Fruit fly (Drosophila melanogaster) whole organism, embryonic: ENCODE measurements around the gene FipoQ.
A peak's percentile ranks its signal among the peaks of the same experiment; 100 is the strongest.

Source experiments
- Atf3 ChIP-seq: fragments of 200-800 bp; sonication (Bioruptor generic); optimal IDR thresholded peaks from 3 replicates; lab custom pipeline; 2016; ENCODE audit warnings: missing biosample characterization, missing genetic modification characterization
- CG13123 ChIP-seq: fragments of 200-800 bp; sonication (Bioruptor generic); optimal IDR thresholded peaks from 2 replicates; lab custom pipeline; 2016; ENCODE audit warnings: missing biosample characterization, missing genetic modification characterization
- CG14014 ChIP-seq: fragments of 200-800 bp; sonication (Bioruptor generic); IDR thresholded peaks from 2 replicates; pipeline ENCODE4 v1.3.6; 2022; ENCODE audit warnings: missing biosample characterization, missing genetic modification characterization
- CG15696 ChIP-seq: fragments of 200-800 bp; sonication (Bioruptor generic); optimal IDR thresholded peaks from 2 replicates; lab custom pipeline; 2019; ENCODE audit warnings: missing biosample characterization, mild to moderate bottlenecking, missing genetic modification characterization, moderate library complexity
- CG1602 ChIP-seq: fragments of 200-800 bp; sonication (Bioruptor generic); optimal IDR thresholded peaks from 3 replicates; lab custom pipeline; 2016; ENCODE audit warnings: missing biosample characterization, missing genetic modification characterization
- CG16813 ChIP-seq: fragments of 200-800 bp; sonication (Bioruptor generic); IDR thresholded peaks from 3 replicates; pipeline ENCODE4 v1.3.6; 2022; ENCODE audit warnings: missing biosample characterization, missing genetic modification characterization; ENCODE audit not compliant: partially characterized antibody
- CG2116 ChIP-seq: fragments of 200-800 bp; sonication (Bioruptor generic); optimal IDR thresholded peaks from 3 replicates; lab custom pipeline; 2018; ENCODE audit warnings: missing biosample characterization, mild to moderate bottlenecking, missing genetic modification characterization
- CG34422 ChIP-seq: fragments of 200-800 bp; sonication (Bioruptor generic); IDR thresholded peaks from 3 replicates; pipeline ENCODE4 v1.3.6; 2022; ENCODE audit warnings: missing biosample characterization, missing genetic modification characterization
- CG4360 ChIP-seq: fragments of 200-800 bp; sonication (Bioruptor generic); IDR thresholded peaks from 2 replicates; pipeline ENCODE4 v1.3.6; 2022; ENCODE audit warnings: missing biosample characterization, missing genetic modification characterization
- CG6175 ChIP-seq: fragments of 200-800 bp; sonication (Bioruptor generic); IDR thresholded peaks from 3 replicates; pipeline ENCODE4 v1.3.6; 2022; ENCODE audit warnings: missing biosample characterization, missing genetic modification characterization
- CG6689 ChIP-seq: fragments of 200-800 bp; sonication (Bioruptor generic); IDR thresholded peaks from 2 replicates; pipeline ENCODE4 v1.3.6; 2022; ENCODE audit warnings: missing biosample characterization, missing genetic modification characterization
- CG7786 ChIP-seq: fragments of 200-800 bp; sonication (Bioruptor generic); optimal IDR thresholded peaks from 2 replicates; lab custom pipeline; 2016; ENCODE audit warnings: missing biosample characterization, missing genetic modification characterization
- CG8089 ChIP-seq: fragments of 200-800 bp; sonication (Bioruptor generic); optimal IDR thresholded peaks from 3 replicates; lab custom pipeline; 2016; ENCODE audit warnings: missing biosample characterization, missing genetic modification characterization
- CG9215 ChIP-seq: fragments of 200-800 bp; sonication (Bioruptor generic); IDR thresholded peaks from 2 replicates; pipeline ENCODE4 v1.3.6; 2022; ENCODE audit warnings: missing biosample characterization, missing genetic modification characterization
- CG9727 ChIP-seq: fragments of 200-800 bp; sonication (Bioruptor generic); optimal IDR thresholded peaks from 3 replicates; lab custom pipeline; 2017; ENCODE audit warnings: missing biosample characterization, mild to moderate bottlenecking, missing genetic modification characterization
- CG9797 ChIP-seq: fragments of 200-800 bp; sonication (Bioruptor generic); optimal IDR thresholded peaks from 3 replicates; lab custom pipeline; 2018; ENCODE audit warnings: missing biosample characterization, mild to moderate bottlenecking, missing genetic modification characterization
- CTCF ChIP-seq: fragments of 200-800 bp; sonication (Bioruptor generic); optimal IDR thresholded peaks from 2 replicates; lab custom pipeline; 2017; ENCODE audit warnings: missing biosample characterization, mild to moderate bottlenecking, missing genetic modification characterization, moderate library complexity
- Chrac-16 ChIP-seq: fragments of 200-800 bp; sonication (Bioruptor generic); optimal IDR thresholded peaks from 3 replicates; lab custom pipeline; 2016; ENCODE audit warnings: missing biosample characterization, missing genetic modification characterization
- CoRest ChIP-seq: fragments of 200-800 bp; sonication (Bioruptor generic); optimal IDR thresholded peaks from 3 replicates; lab custom pipeline; 2018; ENCODE audit warnings: missing biosample characterization, mild to moderate bottlenecking, missing genetic modification characterization, moderate library complexity
- D19B ChIP-seq: fragments of 200-800 bp; sonication (Bioruptor generic); optimal IDR thresholded peaks from 2 replicates; lab custom pipeline; 2017; ENCODE audit warnings: missing biosample characterization, mild to moderate bottlenecking, missing genetic modification characterization
- Elba2 ChIP-seq: fragments of 200-800 bp; sonication (Bioruptor generic); optimal IDR thresholded peaks from 3 replicates; lab custom pipeline; 2016; ENCODE audit warnings: missing biosample characterization, missing genetic modification characterization
- H15 ChIP-seq: fragments of 200-800 bp; sonication (Bioruptor generic); IDR thresholded peaks from 3 replicates; pipeline ENCODE4 v1.3.6; 2022; ENCODE audit warnings: missing biosample characterization, missing genetic modification characterization
- HLHmδ ChIP-seq: fragments of 200-800 bp; sonication (Bioruptor generic); optimal IDR thresholded peaks from 2 replicates; lab custom pipeline; 2018; ENCODE audit warnings: missing biosample characterization, mild to moderate bottlenecking, missing genetic modification characterization, moderate library complexity
- Hey ChIP-seq: fragments of 200-800 bp; sonication (Bioruptor generic); optimal IDR thresholded peaks from 3 replicates; lab custom pipeline; 2018; ENCODE audit warnings: missing biosample characterization, mild to moderate bottlenecking, missing genetic modification characterization
- Mad ChIP-seq: fragments of 200-800 bp; sonication (Bioruptor generic); optimal IDR thresholded peaks from 2 replicates; lab custom pipeline; 2016; ENCODE audit warnings: missing biosample characterization, missing genetic modification characterization
- Myb ChIP-seq: fragments of 200-800 bp; sonication (Bioruptor generic); optimal IDR thresholded peaks from 2 replicates; lab custom pipeline; 2016; ENCODE audit warnings: missing biosample characterization, missing genetic modification characterization
- Nf-YC ChIP-seq: fragments of 200-800 bp; optimal IDR thresholded peaks from 3 replicates; lab custom pipeline; 2019; ENCODE audit warnings: missing biosample characterization, mild to moderate bottlenecking, missing genetic modification characterization, moderate library complexity
- NfI ChIP-seq: fragments of 200-800 bp; sonication (Bioruptor generic); optimal IDR thresholded peaks from 3 replicates; lab custom pipeline; 2018; ENCODE audit warnings: missing biosample characterization, mild to moderate bottlenecking, missing genetic modification characterization, moderate library complexity
- Opbp ChIP-seq: fragments of 200-800 bp; sonication (Bioruptor generic); IDR thresholded peaks from 3 replicates; pipeline ENCODE4 v1.3.6; 2022; ENCODE audit warnings: missing biosample characterization, missing genetic modification characterization; ENCODE audit not compliant: partially characterized antibody
- Side ChIP-seq: fragments of 200-800 bp; sonication (Bioruptor generic); optimal IDR thresholded peaks from 2 replicates; lab custom pipeline; 2016; ENCODE audit warnings: missing biosample characterization, missing genetic modification characterization
- Sox102F ChIP-seq: fragments of 200-800 bp; sonication (Bioruptor generic); optimal IDR thresholded peaks from 2 replicates; lab custom pipeline; 2018; ENCODE audit warnings: missing biosample characterization, mild to moderate bottlenecking, missing genetic modification characterization, moderate library complexity
- amos ChIP-seq: fragments of 200-800 bp; sonication (Bioruptor generic); IDR thresholded peaks from 2 replicates; pipeline ENCODE4 v1.3.6; 2022; ENCODE audit warnings: missing biosample characterization, missing genetic modification characterization; ENCODE audit not compliant: partially characterized antibody
- bbx ChIP-seq: fragments of 200-800 bp; sonication (Bioruptor generic); IDR thresholded peaks from 2 replicates; pipeline ENCODE4 v1.3.6; 2022; ENCODE audit warnings: missing biosample characterization, missing genetic modification characterization; ENCODE audit not compliant: partially characterized antibody
- crc ChIP-seq: fragments of 200-800 bp; sonication (Bioruptor generic); optimal IDR thresholded peaks from 2 replicates; lab custom pipeline; 2016; ENCODE audit warnings: missing biosample characterization, missing genetic modification characterization
- emc ChIP-seq: fragments of 200-800 bp; sonication (Bioruptor generic); optimal IDR thresholded peaks from 2 replicates; lab custom pipeline; 2016; ENCODE audit warnings: missing biosample characterization, missing genetic modification characterization
- fd102C ChIP-seq: fragments of 200-800 bp; sonication (Bioruptor generic); optimal IDR thresholded peaks from 2 replicates; lab custom pipeline; 2018; ENCODE audit warnings: missing biosample characterization, mild to moderate bottlenecking, missing genetic modification characterization, moderate library complexity
- hb ChIP-seq: fragments of 200-800 bp; sonication (Bioruptor generic); IDR thresholded peaks from 3 replicates; pipeline ENCODE4 v1.3.6; 2022; ENCODE audit warnings: missing biosample characterization, missing genetic modification characterization; ENCODE audit not compliant: partially characterized antibody
- hkb ChIP-seq, 2 experiments: fragments of 200-800 bp in 1 of 2; fragments of >200 bp in 1 of 2; sonication (Bioruptor generic) in 1 of 2; IDR thresholded peaks in 1 of 2; optimal IDR thresholded peaks in 1 of 2; 2 replicates each; pipeline versions ENCODE4 v1.3.6 to Lab custom; 2017 to 2022; ENCODE audit warnings: missing biosample characterization in 1 of 2, missing genetic modification characterization in 1 of 2
- knrl ChIP-seq: fragments of 200-800 bp; sonication (Bioruptor generic); IDR thresholded peaks from 3 replicates; pipeline ENCODE4 v1.3.6; 2022; ENCODE audit warnings: missing biosample characterization, missing genetic modification characterization; ENCODE audit not compliant: partially characterized antibody
- lmd ChIP-seq: fragments of 200-800 bp; sonication (Bioruptor generic); IDR thresholded peaks from 2 replicates; pipeline ENCODE4 v1.3.6; 2022; ENCODE audit warnings: missing biosample characterization, missing genetic modification characterization
- nau ChIP-seq: fragments of 200-800 bp; sonication (Bioruptor generic); optimal IDR thresholded peaks from 3 replicates; lab custom pipeline; 2017; ENCODE audit warnings: missing biosample characterization, mild to moderate bottlenecking, missing genetic modification characterization, missing genetic modification reagents
- onecut ChIP-seq: fragments of 200-800 bp; sonication (Bioruptor generic); IDR thresholded peaks from 2 replicates; pipeline ENCODE4 v1.3.6; 2022; ENCODE audit warnings: missing biosample characterization, missing genetic modification characterization
- org-1 ChIP-seq: fragments of 200-800 bp; sonication (Bioruptor generic); optimal IDR thresholded peaks from 2 replicates; lab custom pipeline; 2017; ENCODE audit warnings: missing biosample characterization, missing genetic modification characterization
- pan ChIP-seq, 4 experiments: fragments of >200 bp in 3 of 4; fragments of 200-800 bp in 1 of 4; sonication (Bioruptor generic) in 1 of 4; optimal IDR thresholded peaks in 3 of 4; IDR thresholded peaks in 1 of 4; 2 replicates each; pipeline versions ENCODE4 v1.3.6 to Lab custom; 2017 to 2022; ENCODE audit warnings: missing biosample characterization in 2 of 4, missing genetic modification characterization in 2 of 4, mixed read lengths in 1 of 4
- pnt ChIP-seq: fragments of 200-800 bp; sonication (Bioruptor generic); optimal IDR thresholded peaks from 3 replicates; lab custom pipeline; 2016; ENCODE audit warnings: missing biosample characterization, missing genetic modification characterization
- prd ChIP-seq, 3 experiments: fragments of >200 bp in 2 of 3; fragments of 200-800 bp in 1 of 3; sonication (Bioruptor generic) in 1 of 3; optimal IDR thresholded peaks in 2 of 3; IDR thresholded peaks in 1 of 3; 2 replicates in 2 of 3; 3 replicates in 1 of 3; pipeline versions ENCODE4 v1.3.6 to Lab custom; 2017 to 2022; ENCODE audit warnings: missing biosample characterization in 1 of 3, missing genetic modification characterization in 1 of 3
- psq ChIP-seq: fragments of 200-800 bp; sonication (Bioruptor generic); optimal IDR thresholded peaks from 2 replicates; lab custom pipeline; 2017; ENCODE audit warnings: missing biosample characterization, missing genetic modification characterization
- slou ChIP-seq: fragments of 200-800 bp; sonication (Bioruptor generic); optimal IDR thresholded peaks from 3 replicates; lab custom pipeline; 2016; ENCODE audit warnings: missing biosample characterization, missing genetic modification characterization

Gene FipoQ

DNA sequence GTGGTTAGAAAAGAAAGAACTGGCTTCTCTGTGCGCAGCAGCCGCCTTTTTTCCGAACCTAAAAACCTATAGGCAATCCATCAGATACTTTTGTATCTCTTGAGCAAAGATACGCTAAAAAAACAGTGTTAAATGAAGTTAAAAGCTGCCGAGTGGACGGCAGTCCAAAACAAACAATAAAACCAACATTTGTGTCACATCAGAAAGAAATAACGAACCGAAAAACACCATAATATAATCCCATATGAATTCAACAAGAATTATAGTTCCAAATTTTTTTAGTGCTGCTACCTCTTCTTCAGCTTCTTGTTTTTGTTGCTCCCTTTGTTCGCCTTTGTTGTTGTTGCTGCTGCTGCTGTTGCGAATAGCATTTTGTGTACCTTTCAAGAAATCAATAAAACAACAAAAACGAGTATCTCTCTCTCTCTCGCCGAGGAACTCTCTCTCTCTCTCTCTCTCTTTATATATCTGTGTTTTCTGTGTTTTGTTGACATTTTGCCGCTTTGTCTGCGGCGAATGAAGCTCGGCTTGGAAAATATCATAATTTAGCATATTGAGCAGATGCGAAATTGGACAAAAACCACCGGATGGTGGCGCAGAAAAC, 36.7 kb upstream of the FipoQ start (continued):
- TF ChIP-seq bbx (no peak), hkb (optimal IDR thresholded peaks at IDR 0.05; lab: Kevin White, UChicago) (no peak), hkb (GFP tag; IDR thresholded peaks at IDR 0.05; lab: Robert Waterston, UW) (no peak), onecut (peak; percentile 99), CoRest (tag; lab: Kevin White, UChicago) (peak; percentile 7), slou (no peak), lmd (GFP tag; lab: Robert Waterston, UW) (no peak)

DNA sequence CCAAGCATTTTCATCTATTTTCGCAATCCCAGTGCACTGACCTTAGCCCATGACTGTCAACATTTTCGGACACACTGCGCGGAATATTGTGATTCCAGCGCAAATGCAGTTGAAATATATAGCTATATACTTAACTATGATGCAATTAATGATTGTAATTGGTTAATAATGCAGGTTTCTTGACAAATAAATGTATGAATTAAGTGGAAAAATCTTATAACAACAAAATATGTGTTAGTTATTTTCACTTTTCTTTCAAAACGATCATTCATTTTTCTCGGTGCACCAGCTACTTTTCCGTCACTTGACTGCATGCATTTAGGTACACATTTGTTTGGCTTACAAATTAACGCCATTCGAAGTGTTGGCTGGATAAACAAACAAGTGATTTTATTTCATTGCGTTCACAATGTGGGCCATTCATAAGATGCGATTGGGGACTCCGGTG, 35.9 kb upstream of the FipoQ start:
- no peak for TF ChIP-seq knrl (GFP tag; lab: Robert Waterston, UW)
- no peak for TF ChIP-seq CG2116 (GFP tag; lab: Kevin White, UChicago)
- no peak for TF ChIP-seq Myb
- TF ChIP-seq HLHmδ (GFP tag; lab: Kevin White, UChicago), result peak; percentile 66
- TF ChIP-seq prd (optimal IDR thresholded peaks at IDR 0.05; lab: Kevin White, UChicago), result no peak
- TF ChIP-seq prd (GFP tag; IDR thresholded peaks at IDR 0.05; lab: Robert Waterston, UW), result peak; percentile 67; the same call in 2 of the 3 replicates
- TF ChIP-seq CG14014 (GFP tag; lab: Robert Waterston, UW), result no peak
- TF ChIP-seq CG9727 (GFP tag; lab: Kevin White, UChicago), result peak; percentile 56
- peak; percentile 22 for TF ChIP-seq CG6689
- TF ChIP-seq amos (GFP tag; lab: Robert Waterston, UW), result no peak
- TF ChIP-seq NfI (GFP tag; lab: Kevin White, UChicago), result no peak
- no peak for TF ChIP-seq CG34422 (GFP tag; lab: Robert Waterston, UW)
- TF ChIP-seq CG1602 (GFP tag; lab: Kevin White, UChicago), result peak; percentile 48
- peak; percentile 49 for TF ChIP-seq nau (GFP tag; lab: Kevin White, UChicago)
- no peak for TF ChIP-seq Chrac-16
- TF ChIP-seq CG6175 (GFP tag; lab: Robert Waterston, UW), result no peak
- TF ChIP-seq D19B (GFP tag; lab: Kevin White, UChicago), result no peak
- peak; percentile 44 for TF ChIP-seq org-1 (GFP tag; lab: Kevin White, UChicago)
- TF ChIP-seq Mad, result no peak
- no peak for TF ChIP-seq psq
- TF ChIP-seq crc (GFP tag; lab: Kevin White, UChicago), result peak; percentile 44
- TF ChIP-seq Elba2, result no peak
- peak; percentile 54 for TF ChIP-seq CG15696 (tag; lab: Kevin White, UChicago)
- TF ChIP-seq H15 (GFP tag; lab: Robert Waterston, UW), result no peak
- TF ChIP-seq CG13123 (GFP tag; lab: Kevin White, UChicago), result no peak
- TF ChIP-seq Atf3, result peak; percentile 35
- no peak for TF ChIP-seq fd102C
- TF ChIP-seq Hey, result no peak
- TF ChIP-seq pnt (GFP tag; lab: Kevin White, UChicago), result peak; percentile 48
- TF ChIP-seq CG7786 (GFP tag; lab: Kevin White, UChicago), result no peak
- TF ChIP-seq emc (GFP tag; lab: Kevin White, UChicago), result no peak
- no peak for TF ChIP-seq CG9797 (GFP tag; lab: Kevin White, UChicago)
- peak; percentile 14 for TF ChIP-seq CG8089
- no peak for TF ChIP-seq CG4360 (GFP tag; lab: Robert Waterston, UW)
- no peak for TF ChIP-seq hb
- TF ChIP-seq Nf-YC (tag; lab: Kevin White, UChicago), result no peak
- no peak for TF ChIP-seq Opbp (GFP tag; lab: Robert Waterston, UW)
- TF ChIP-seq CTCF (GFP tag; lab: Kevin White, UChicago), result no peak
- no peak for TF ChIP-seq pan (optimal IDR thresholded peaks at IDR 0.05; lab: Kevin White, UChicago)
- peak in 1 of 2 experiments; percentile 46 for TF ChIP-seq pan (GFP tag; optimal IDR thresholded peaks at IDR 0.05 in 1 of 2, IDR thresholded peaks at IDR 0.05 in 1 of 2)
- TF ChIP-seq Sox102F, result peak; percentile 75
- no peak for TF ChIP-seq CG16813 (GFP tag; lab: Robert Waterston, UW)
- peak; percentile 17 for TF ChIP-seq Side (GFP tag; lab: Kevin White, UChicago)
- TF ChIP-seq CG9215 (GFP tag; lab: Robert Waterston, UW), result no peak
